Worm (Caenorhabditis elegans) whole organism, L4 larva: ENCODE measurements around the gene clec-167.

ENCODE experiments used
- D1046.2 ChIP-seq: fragments of 200-800 bp; sonication (Bioruptor generic); IDR thresholded peaks from 2 replicates; pipeline ENCODE4 v1.3.6; 2022; ENCODE audit warnings: missing genetic modification characterization, missing compliant biosample characterization
- F10B5.3 ChIP-seq: sonication (generic microtip); optimal IDR thresholded peaks from 2 replicates; lab custom pipeline; 2016; ENCODE audit warnings: mild to moderate bottlenecking, missing genetic modification characterization, missing compliant biosample characterization
- F44E2.7 ChIP-seq: fragments of 200-800 bp; sonication (Bioruptor generic); IDR thresholded peaks from 2 replicates; pipeline ENCODE4 v2.1.2; 2022; ENCODE audit warnings: missing genetic modification characterization, missing compliant biosample characterization
- F49E8.2 ChIP-seq: sonication (generic microtip); optimal IDR thresholded peaks from 2 replicates; lab custom pipeline; 2016; ENCODE audit warnings: missing compliant biosample characterization, mild to moderate bottlenecking, missing genetic modification characterization, borderline replicate concordance
- R02D3.7 ChIP-seq: fragments of 150-350 bp; sonication (generic microtip); optimal IDR thresholded peaks from 3 replicates; lab custom pipeline; 2014; ENCODE audit warnings: missing biosample characterization, missing genetic modification characterization
- T20F7.1 ChIP-seq: fragments of 200-800 bp; sonication (Bioruptor generic); optimal IDR thresholded peaks from 2 replicates; lab custom pipeline; 2018; ENCODE audit warnings: mild to moderate bottlenecking, missing genetic modification characterization, missing compliant biosample characterization
- Y105C5A.15 ChIP-seq: fragments of 200-800 bp; sonication (Bioruptor generic); IDR thresholded peaks from 2 replicates; pipeline ENCODE4 v1.3.6; 2022; ENCODE audit warnings: missing genetic modification characterization, missing compliant biosample characterization
- Y48G9A.11 ChIP-seq: fragments of 200-800 bp; sonication (Bioruptor generic); IDR thresholded peaks from 2 replicates; pipeline ENCODE4 v1.3.6; 2022; ENCODE audit warnings: missing genetic modification reagents, missing genetic modification characterization, missing compliant biosample characterization
- aha-1 ChIP-seq: fragments of 150-350 bp; peaks from one replicate; lab custom pipeline; 2014; ENCODE audit warnings: missing biosample characterization, missing genetic modification characterization
- ama-1 ChIP-seq: fragments of 150-350 bp; optimal IDR thresholded peaks from 2 replicates; lab custom pipeline; 2014; ENCODE audit warnings: inconsistent platforms, mixed read lengths
- ceh-20 ChIP-seq: fragments of 200-800 bp; sonication (Bioruptor generic); IDR thresholded peaks from 2 replicates; pipeline ENCODE4 v1.3.6; 2022; ENCODE audit warnings: missing genetic modification reagents, missing genetic modification characterization, missing compliant biosample characterization
- ceh-62 ChIP-seq: sonication (generic microtip); optimal IDR thresholded peaks from 2 replicates; lab custom pipeline; 2017; ENCODE audit warnings: missing biosample characterization, missing genetic modification characterization
- ceh-82 ChIP-seq: sonication (generic microtip); optimal IDR thresholded peaks from 2 replicates; lab custom pipeline; 2017; ENCODE audit warnings: missing biosample characterization, missing genetic modification characterization
- daf-16 ChIP-seq, 3 experiments: sonication (generic microtip); optimal IDR thresholded peaks; 2 replicates each; lab custom pipeline; 2016 to 2017; ENCODE audit warnings: missing genetic modification characterization in 3 of 3, missing genetic modification reagents in 3 of 3, mild to moderate bottlenecking in 2 of 3, missing compliant biosample characterization in 2 of 3, missing biosample characterization in 1 of 3, moderate library complexity in 1 of 3
- dpl-1 ChIP-seq: fragments of 150-350 bp; optimal IDR thresholded peaks from 2 replicates; lab custom pipeline; 2014; ENCODE audit warnings: missing biosample characterization, missing genetic modification reagents, missing genetic modification characterization
- dve-1 ChIP-seq: sonication (generic microtip); optimal IDR thresholded peaks from 2 replicates; lab custom pipeline; 2017; ENCODE audit warnings: antibody characterized with exemption, mild to moderate bottlenecking, missing genetic modification characterization, missing compliant biosample characterization; ENCODE audit not compliant: insufficient read depth
- egl-27 ChIP-seq: sonication (generic microtip); optimal IDR thresholded peaks from 3 replicates; lab custom pipeline; 2017; ENCODE audit warnings: missing biosample characterization, missing genetic modification reagents, missing genetic modification characterization
- fos-1 ChIP-seq: fragments of 150-350 bp; optimal IDR thresholded peaks from 2 replicates; lab custom pipeline; 2014; ENCODE audit warnings: missing biosample characterization, missing genetic modification characterization
- hlh-11 ChIP-seq: fragments of 200-800 bp; sonication (Bioruptor generic); optimal IDR thresholded peaks from 2 replicates; lab custom pipeline; 2018; ENCODE audit warnings: mild to moderate bottlenecking, missing genetic modification characterization, missing compliant biosample characterization
- hmg-1.1 ChIP-seq: fragments of 200-800 bp; sonication (Bioruptor generic); IDR thresholded peaks from 2 replicates; pipeline ENCODE4 v1.3.6; 2022; ENCODE audit warnings: missing genetic modification reagents, missing genetic modification characterization, missing compliant biosample characterization
- jun-1 ChIP-seq: fragments of 150-350 bp; optimal IDR thresholded peaks from 2 replicates; lab custom pipeline; 2014; ENCODE audit warnings: missing biosample characterization, missing genetic modification reagents, missing genetic modification characterization
- lsy-2 ChIP-seq, 2 experiments: fragments of 150-350 bp in 1 of 2; sonication (generic microtip) in 1 of 2; optimal IDR thresholded peaks; 2 replicates each; lab custom pipeline; 2014 to 2017; ENCODE audit warnings: missing biosample characterization in 2 of 2, missing genetic modification characterization in 2 of 2
- madf-9 ChIP-seq: fragments of 200-800 bp; sonication (Bioruptor generic); conservative IDR thresholded peaks from 2 replicates; pipeline ENCODE4 v1.3.6; 2022; ENCODE audit warnings: missing genetic modification reagents, missing genetic modification characterization, missing compliant biosample characterization
- mdl-1 ChIP-seq, 2 experiments: fragments of 150-350 bp in 1 of 2; sonication (generic microtip) in 1 of 2; optimal IDR thresholded peaks; 2 replicates each; lab custom pipeline; 2014 to 2017; ENCODE audit warnings: missing biosample characterization in 2 of 2, missing genetic modification characterization in 2 of 2
- nhr-111 ChIP-seq: fragments of 200-800 bp; sonication (Bioruptor generic); optimal IDR thresholded peaks from 2 replicates; lab custom pipeline; 2018; ENCODE audit warnings: mild to moderate bottlenecking, missing genetic modification characterization, missing compliant biosample characterization
- nhr-28 ChIP-seq: fragments of 150-350 bp; optimal IDR thresholded peaks from 2 replicates; lab custom pipeline; 2014; ENCODE audit warnings: missing biosample characterization, missing genetic modification characterization
- nhr-6 ChIP-seq: fragments of 150-350 bp; optimal IDR thresholded peaks from 2 replicates; lab custom pipeline; 2014; ENCODE audit warnings: missing biosample characterization, missing genetic modification characterization
- nhr-76 ChIP-seq: fragments of 150-350 bp; optimal IDR thresholded peaks from 2 replicates; lab custom pipeline; 2014; ENCODE audit warnings: missing biosample characterization, missing genetic modification characterization
- nhr-77 ChIP-seq: fragments of 150-350 bp; optimal IDR thresholded peaks from 2 replicates; lab custom pipeline; 2014; ENCODE audit warnings: missing biosample characterization, missing genetic modification characterization
- pha-4 ChIP-seq, 2 experiments: fragments of 150-350 bp in 1 of 2; fragments of 200-800 bp in 1 of 2; sonication (Bioruptor generic) in 1 of 2; IDR thresholded peaks in 1 of 2; optimal IDR thresholded peaks in 1 of 2; 2 replicates each; pipeline versions ENCODE4 v1.3.6 to Lab custom; 2014 to 2022; ENCODE audit warnings: missing genetic modification characterization in 2 of 2, missing genetic modification reagents in 2 of 2, missing biosample characterization in 1 of 2, missing compliant biosample characterization in 1 of 2
- php-3 ChIP-seq: fragments of 200-800 bp; sonication (Bioruptor generic); IDR thresholded peaks from 2 replicates; pipeline ENCODE4 v1.3.6; 2022; ENCODE audit warnings: missing genetic modification reagents, missing genetic modification characterization, missing compliant biosample characterization
- rbr-2 ChIP-seq: sonication (generic microtip); optimal IDR thresholded peaks from 2 replicates; lab custom pipeline; 2016; ENCODE audit warnings: missing genotype, missing genetic modification characterization, missing compliant biosample characterization
- set-16 ChIP-seq: fragments of 200-800 bp; sonication (Bioruptor generic); IDR thresholded peaks from 2 replicates; pipeline ENCODE4 v1.3.6; 2022; ENCODE audit warnings: missing genetic modification reagents, missing genetic modification characterization, missing compliant biosample characterization
- snpc-4 ChIP-seq: fragments of 150-350 bp; optimal IDR thresholded peaks from 2 replicates; lab custom pipeline; 2014; ENCODE audit warnings: missing biosample characterization, missing genetic modification characterization
- spr-3 ChIP-seq: fragments of 200-800 bp; sonication (Bioruptor generic); optimal IDR thresholded peaks from 2 replicates; lab custom pipeline; 2018; ENCODE audit warnings: mild to moderate bottlenecking, missing genetic modification characterization, missing compliant biosample characterization
- unc-130 ChIP-seq: sonication (generic microtip); optimal IDR thresholded peaks from 2 replicates; lab custom pipeline; 2016; ENCODE audit warnings: missing genetic modification reagents, missing genetic modification characterization, missing compliant biosample characterization
- unc-39 ChIP-seq: sonication (generic microtip); optimal IDR thresholded peaks from 2 replicates; lab custom pipeline; 2017; ENCODE audit warnings: missing biosample characterization, missing genetic modification characterization
- unc-62 ChIP-seq, 3 experiments: fragments of 150-350 bp in 1 of 3; sonication (generic microtip); optimal IDR thresholded peaks in 2 of 3; peaks in 1 of 3; 1 replicate in 1 of 3; 2 replicates in 2 of 3; lab custom pipeline; 2014 to 2017; ENCODE audit warnings: missing biosample characterization in 3 of 3, missing genetic modification characterization in 3 of 3, missing genetic modification reagents in 3 of 3, missing genotype in 1 of 3
- vab-7 ChIP-seq: fragments of 200-800 bp; sonication (Bioruptor generic); IDR thresholded peaks from 2 replicates; pipeline ENCODE4 v1.3.6; 2022; ENCODE audit warnings: missing genetic modification reagents, missing genetic modification characterization, missing compliant biosample characterization
- zag-1 ChIP-seq: fragments of 150-350 bp; optimal IDR thresholded peaks from 2 replicates; lab custom pipeline; 2014; ENCODE audit warnings: missing biosample characterization, missing genetic modification characterization
- zip-11 ChIP-seq: fragments of 200-800 bp; sonication (Bioruptor generic); IDR thresholded peaks from 2 replicates; pipeline ENCODE4 v1.3.6; 2022; ENCODE audit warnings: missing genetic modification characterization, missing compliant biosample characterization
- ztf-7 ChIP-seq: fragments of 150-350 bp; optimal IDR thresholded peaks from 2 replicates; lab custom pipeline; 2014; ENCODE audit warnings: missing biosample characterization, missing genetic modification characterization

clec-167 gene

DNA sequence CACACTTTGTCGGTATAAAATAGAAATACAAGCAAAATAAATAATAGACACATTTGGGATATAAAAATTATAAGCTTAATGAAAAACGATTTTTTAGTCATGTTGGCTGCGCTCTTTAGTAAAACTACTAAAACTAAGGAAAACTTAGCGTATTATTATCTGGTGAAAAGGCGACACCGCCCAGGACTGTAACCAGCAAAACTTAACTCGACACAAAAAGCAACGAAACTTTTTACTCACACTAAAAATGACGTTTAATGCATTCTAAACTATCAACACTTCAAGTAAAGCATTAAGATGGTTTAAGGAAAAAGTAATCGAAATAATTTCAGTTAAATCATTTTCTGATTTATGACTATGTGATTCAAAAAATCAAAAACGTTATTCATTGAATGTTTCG is at the start of gene clec-167:
clec-167 (minus strand) TSS at position 101 of the 400 bp plus-strand sequence.
- no peak for TF ChIP-seq vab-7
- no peak for TF ChIP-seq R02D3.7 (tag; lab: Kevin White, UChicago)
- no peak for TF ChIP-seq pha-4 (GFP tag; IDR thresholded peaks at IDR 0.05; lab: Robert Waterston, UW)
- no peak for TF ChIP-seq pha-4 (tag; optimal IDR thresholded peaks at IDR 0.05; lab: Kevin White, UChicago)
- TF ChIP-seq unc-62 (GFP tag; optimal IDR thresholded peaks at IDR 0.05 in 1 of 2; lab: Kevin White, UChicago): peak in 1 of 2 experiments; percentile 1
- TF ChIP-seq unc-62 (tag; optimal IDR thresholded peaks at IDR 0.05; lab: Kevin White, UChicago): no peak

DNA sequence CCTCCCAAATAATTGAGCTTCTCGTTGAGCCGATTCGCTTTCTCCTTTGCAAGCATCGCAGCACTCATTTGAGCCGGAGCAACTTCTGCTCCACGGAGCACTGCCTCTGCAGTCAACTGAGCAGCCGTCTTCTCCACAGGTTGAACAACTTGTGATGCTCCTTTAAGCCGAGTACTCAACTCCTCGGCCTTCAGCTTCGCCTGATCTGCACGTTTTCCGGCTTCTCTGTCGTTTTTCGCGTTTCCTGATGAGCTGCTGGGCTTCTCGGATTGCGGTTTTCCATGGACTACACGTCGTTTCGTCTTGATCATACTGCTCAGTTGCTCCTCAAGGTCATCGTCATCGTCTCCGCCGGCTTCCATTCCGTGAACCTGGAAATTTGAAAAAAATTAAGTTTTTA is 43.5 kb upstream of the clec-167 start:
- TF ChIP-seq fos-1 (no peak), F10B5.3 (tag; lab: Kevin White, UChicago) (no peak), php-3 (GFP tag; lab: Robert Waterston, UW) (no peak), F44E2.7 (no peak), T20F7.1 (GFP tag; lab: Kevin White, UChicago) (no peak), aha-1 (tag; lab: Kevin White, UChicago) (peak; percentile 93), rbr-2 (tag; lab: Kevin White, UChicago) (no peak), mdl-1 (tag; optimal IDR thresholded peaks at IDR 0.05; lab: Kevin White, UChicago) (no peak), dpl-1 (GFP tag; lab: Kevin White, UChicago) (no peak), D1046.2 (GFP tag; lab: Robert Waterston, UW) (no peak), ztf-7 (tag; lab: Kevin White, UChicago) (no peak), jun-1 (no peak), ceh-82 (tag; lab: Kevin White, UChicago) (no peak), set-16 (GFP tag; lab: Robert Waterston, UW) (peak; percentile 56; the same call in 1 of the 2 replicates), spr-3 (GFP tag; lab: Kevin White, UChicago) (no peak)

DNA sequence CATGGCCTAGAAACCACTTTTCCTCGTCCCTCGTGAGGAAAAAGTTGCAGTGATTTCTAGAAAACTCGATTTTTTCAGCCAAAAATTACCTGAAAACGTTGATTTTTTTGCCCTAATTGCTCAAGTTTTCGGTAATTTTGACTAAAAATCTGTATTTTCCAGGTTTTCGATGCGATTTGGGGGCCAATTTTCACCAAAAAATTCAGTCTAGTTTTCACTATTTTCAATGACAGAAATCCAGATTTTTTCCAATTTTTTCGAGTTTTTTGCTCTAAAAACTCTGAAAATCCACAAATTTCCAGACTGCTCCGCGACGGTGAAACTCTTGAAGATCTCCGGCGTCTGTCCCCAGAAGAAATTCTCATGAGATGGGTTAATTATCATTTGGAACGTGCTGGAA is 33.8 kb upstream of the clec-167 start, which contains the start of gene plst-1:
plst-1 (plus strand) TSS at position 301 of the 400 bp plus-strand sequence.
- TF ChIP-seq hlh-11 (tag; lab: Kevin White, UChicago): no peak
- no peak for TF ChIP-seq Y48G9A.11 (GFP tag; lab: Robert Waterston, UW)
- TF ChIP-seq rbr-2 (tag; lab: Kevin White, UChicago): no peak
- TF ChIP-seq D1046.2 (GFP tag; lab: Robert Waterston, UW): no peak
- no peak for TF ChIP-seq unc-39 (tag; lab: Kevin White, UChicago)
- no peak for TF ChIP-seq php-3 (GFP tag; lab: Robert Waterston, UW)
- TF ChIP-seq nhr-77 (tag; lab: Kevin White, UChicago): no peak
- TF ChIP-seq lsy-2 (tag; optimal IDR thresholded peaks at IDR 0.05; lab: Kevin White, UChicago): no peak
- TF ChIP-seq ztf-7 (tag; lab: Kevin White, UChicago): no peak
- no peak for TF ChIP-seq pha-4 (GFP tag; IDR thresholded peaks at IDR 0.05; lab: Robert Waterston, UW)
- TF ChIP-seq pha-4 (tag; optimal IDR thresholded peaks at IDR 0.05; lab: Kevin White, UChicago): no peak
- no peak for TF ChIP-seq snpc-4 (tag; lab: Kevin White, UChicago)
- TF ChIP-seq Y105C5A.15 (GFP tag; lab: Robert Waterston, UW): no peak
- no peak for TF ChIP-seq zag-1
- TF ChIP-seq madf-9 (GFP tag; lab: Robert Waterston, UW): no peak

DNA sequence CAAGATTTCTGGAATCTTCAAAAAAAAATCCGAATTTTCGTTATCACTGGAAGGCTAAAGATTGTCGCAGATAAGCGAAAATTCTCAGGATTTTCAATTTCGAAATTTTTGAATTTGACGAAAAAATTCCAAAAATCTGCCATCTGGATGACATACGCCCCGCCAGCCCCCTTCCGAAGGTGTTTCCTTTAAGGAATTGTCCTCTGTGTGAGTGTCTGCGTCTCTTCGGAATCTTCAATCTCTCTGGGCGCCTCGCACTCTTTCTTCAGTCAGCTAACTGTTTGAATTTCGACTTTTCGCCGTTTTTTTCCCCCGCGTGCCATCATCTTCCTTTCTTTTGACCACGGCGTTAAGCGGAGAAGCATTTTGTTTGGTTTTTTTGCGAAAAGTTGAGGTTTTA is 31.0 kb upstream of the clec-167 start:
- TF ChIP-seq unc-130 (GFP tag; lab: Kevin White, UChicago) (no peak), unc-62 (GFP tag; optimal IDR thresholded peaks at IDR 0.05 in 1 of 2; lab: Kevin White, UChicago) (peak in 1 of 2 experiments; percentile 78), unc-62 (tag; optimal IDR thresholded peaks at IDR 0.05; lab: Kevin White, UChicago) (no peak), egl-27 (no peak), aha-1 (tag; lab: Kevin White, UChicago) (peak; percentile 64)

DNA sequence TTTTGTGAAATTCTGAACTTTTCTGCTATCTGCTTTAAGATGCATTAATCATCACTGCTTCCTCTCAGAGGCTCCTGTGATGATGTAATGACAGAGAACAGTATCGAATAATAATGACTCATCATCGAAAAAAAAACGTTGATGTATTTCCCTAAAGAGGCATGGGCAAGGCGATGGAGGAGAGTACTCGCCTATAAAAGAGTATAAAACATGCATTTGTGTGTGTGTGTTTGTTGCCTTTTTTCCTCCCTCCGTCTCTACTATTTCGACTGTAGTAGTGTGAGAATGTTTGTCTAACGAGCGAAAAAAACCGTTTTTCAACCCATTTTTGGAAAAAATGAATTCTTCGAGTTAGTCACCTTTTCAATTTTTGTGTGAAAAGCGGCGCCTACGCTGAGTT is 29.3 kb upstream of the clec-167 start:
- TF ChIP-seq fos-1: no peak
- TF ChIP-seq daf-16 (GFP tag; optimal IDR thresholded peaks at IDR 0.05; lab: Kevin White, UChicago): no peak
- TF ChIP-seq daf-16 (tag; optimal IDR thresholded peaks at IDR 0.05; lab: Kevin White, UChicago): peak; percentile 14
- peak; percentile 32 for TF ChIP-seq nhr-6 (tag; lab: Kevin White, UChicago)
- TF ChIP-seq ceh-62 (tag; lab: Kevin White, UChicago): no peak
- no peak for TF ChIP-seq lsy-2 (tag; optimal IDR thresholded peaks at IDR 0.05; lab: Kevin White, UChicago)
- no peak for TF ChIP-seq zip-11 (GFP tag; lab: Robert Waterston, UW)
- no peak for TF ChIP-seq nhr-76 (tag; lab: Kevin White, UChicago)
- TF ChIP-seq F49E8.2: no peak
- TF ChIP-seq hmg-1.1 (GFP tag; lab: Robert Waterston, UW): no peak
- no peak for TF ChIP-seq nhr-111 (GFP tag; lab: Kevin White, UChicago)
- TF ChIP-seq nhr-28 (tag; lab: Kevin White, UChicago): peak; percentile 41
- no peak for TF ChIP-seq zag-1
- no peak for TF ChIP-seq F10B5.3 (tag; lab: Kevin White, UChicago)
- TF ChIP-seq F44E2.7: no peak
- no peak for TF ChIP-seq ama-1 (lab: Kevin White, UChicago)
- peak; percentile 32 for TF ChIP-seq dve-1
- TF ChIP-seq ceh-20 (GFP tag; lab: Robert Waterston, UW): no peak
